Fruit fly (Drosophila melanogaster): ENCODE results near the gene phol.

Gene phol

DNA sequence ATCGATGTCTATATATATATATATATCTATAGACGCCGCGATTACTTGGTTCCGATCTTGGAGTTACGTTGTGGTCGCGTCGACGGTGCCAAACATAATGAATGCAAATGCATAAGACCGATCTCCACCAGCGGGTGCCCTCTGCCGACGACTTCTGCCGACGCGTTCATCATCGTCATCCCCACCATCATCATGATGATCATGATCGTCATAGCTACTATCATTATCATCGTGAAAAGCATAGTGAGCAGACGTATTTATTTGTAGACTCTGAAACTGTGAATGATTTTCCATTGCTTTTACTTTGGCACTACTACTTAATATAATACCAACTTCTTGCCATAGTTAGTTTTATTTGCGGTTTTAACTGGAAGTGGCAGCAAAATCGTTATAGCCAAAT lies 36.0 kb upstream of the phol start, which contains the start of gene CG32037:
Gene CG32037, minus strand, starts transcription at position 101 of the 400 bp plus-strand sequence.
- TF ChIP-seq psq (optimal IDR thresholded peaks at IDR 0.05) (no peak), Dll (optimal IDR thresholded peaks at IDR 0.05) (no peak), CG8478 (optimal IDR thresholded peaks at IDR 0.05) (no peak), usp (GFP tag; optimal IDR thresholded peaks at IDR 0.05) (no peak), EcR (GFP tag; optimal IDR thresholded peaks at IDR 0.05) (no peak), pan (optimal IDR thresholded peaks at IDR 0.05) (no peak)

- TF ChIP-seq EcR (GFP tag; optimal IDR thresholded peaks at IDR 0.05) (no peak), pan (optimal IDR thresholded peaks at IDR 0.05) (no peak), Dll (optimal IDR thresholded peaks at IDR 0.05) (no peak), psq (optimal IDR thresholded peaks at IDR 0.05) (no peak), CG8478 (optimal IDR thresholded peaks at IDR 0.05) (no peak), usp (GFP tag; optimal IDR thresholded peaks at IDR 0.05) (no peak)
Measured at dm6 chr3L:9491331-9491730, 35.2 kb upstream of the phol start.

dm6 chr3L:9490432-9490831 lies 34.4 kb upstream of the phol start:
- TF ChIP-seq Dll (optimal IDR thresholded peaks at IDR 0.05) (no peak), pan (optimal IDR thresholded peaks at IDR 0.05) (no peak), usp (GFP tag; optimal IDR thresholded peaks at IDR 0.05) (no peak), CG8478 (optimal IDR thresholded peaks at IDR 0.05) (no peak), psq (optimal IDR thresholded peaks at IDR 0.05) (no peak), EcR (GFP tag; optimal IDR thresholded peaks at IDR 0.05) (no peak)

DNA sequence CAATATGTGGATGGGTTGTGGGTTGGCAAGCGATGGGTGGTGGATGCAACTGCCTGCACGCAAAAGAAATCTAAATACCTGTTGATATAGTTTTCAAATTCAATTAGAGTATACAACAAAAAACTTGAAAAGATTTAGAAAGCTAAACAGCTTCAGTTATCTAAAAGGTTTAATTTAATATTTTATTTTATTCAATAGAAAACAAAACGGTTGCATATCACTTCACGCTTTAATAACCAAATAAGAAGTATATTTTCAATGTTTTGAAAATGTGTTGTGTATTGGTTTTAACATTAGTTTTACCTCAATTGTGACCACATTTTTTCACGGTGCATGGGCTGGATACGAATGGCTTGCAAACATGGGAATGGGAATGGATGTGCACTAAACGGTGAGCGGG lies 33.5 kb upstream of the phol start:
- no peak for TF ChIP-seq EcR (GFP tag; optimal IDR thresholded peaks at IDR 0.05)
- no peak for TF ChIP-seq psq (optimal IDR thresholded peaks at IDR 0.05)
- TF ChIP-seq pan (optimal IDR thresholded peaks at IDR 0.05): no peak
- no peak for TF ChIP-seq Dll (optimal IDR thresholded peaks at IDR 0.05)
- TF ChIP-seq CG8478 (optimal IDR thresholded peaks at IDR 0.05): no peak
- no peak for TF ChIP-seq usp (GFP tag; optimal IDR thresholded peaks at IDR 0.05)

DNA sequence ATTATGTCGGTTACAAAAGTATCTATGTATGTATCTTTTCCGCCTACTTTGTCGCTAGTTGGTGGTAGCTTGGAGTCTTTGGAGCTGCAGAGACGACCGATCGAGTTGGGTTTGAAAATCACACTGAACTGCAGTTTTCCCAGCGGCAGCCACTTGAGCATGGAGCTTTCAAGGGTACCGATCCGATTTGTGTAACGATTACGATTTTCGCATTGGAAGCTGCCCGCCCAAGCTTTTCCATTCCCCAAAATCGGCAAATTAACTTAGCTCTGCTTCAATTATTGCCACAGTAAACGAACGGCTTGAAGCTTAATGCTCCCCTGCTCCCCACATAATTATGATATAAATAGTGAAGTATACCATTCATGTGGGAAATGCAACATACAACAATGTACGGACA lies 33.1 kb upstream of the phol start, which contains the start of gene CG32036:
Gene CG32036, minus strand, starts transcription at position 101 of the 400 bp plus-strand sequence.
- TF ChIP-seq psq (optimal IDR thresholded peaks at IDR 0.05) (no peak), CG8478 (optimal IDR thresholded peaks at IDR 0.05) (no peak), Dll (optimal IDR thresholded peaks at IDR 0.05) (no peak), EcR (GFP tag; optimal IDR thresholded peaks at IDR 0.05) (no peak), pan (optimal IDR thresholded peaks at IDR 0.05) (no peak), usp (GFP tag; optimal IDR thresholded peaks at IDR 0.05) (no peak)

DNA sequence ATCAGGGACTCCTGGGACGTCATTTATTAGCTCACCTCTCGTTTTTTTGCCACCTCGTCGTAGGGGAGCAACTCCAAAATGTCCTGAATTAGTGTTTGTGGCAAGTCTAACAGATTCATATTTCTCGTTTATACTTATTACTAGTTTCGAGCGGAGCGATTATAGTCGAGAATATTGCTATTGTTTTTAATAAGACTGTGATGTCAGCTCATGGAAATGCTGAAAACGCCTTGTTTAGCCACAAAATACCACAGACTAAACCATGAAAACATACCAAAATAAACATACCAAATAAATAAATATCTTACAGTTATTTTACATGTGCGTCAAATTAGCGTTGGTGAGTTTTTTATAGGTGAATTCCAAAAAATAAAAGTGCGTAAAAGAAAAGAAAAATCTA lies 31.5 kb upstream of the phol start, which contains the start of gene pall:
Gene pall, minus strand, starts transcription at position 205 of the 400 bp plus-strand sequence.
- TF ChIP-seq pan (optimal IDR thresholded peaks at IDR 0.05): no peak
- TF ChIP-seq CG8478 (optimal IDR thresholded peaks at IDR 0.05): no peak
- no peak for TF ChIP-seq psq (optimal IDR thresholded peaks at IDR 0.05)
- TF ChIP-seq Dll (optimal IDR thresholded peaks at IDR 0.05): no peak
- TF ChIP-seq usp (GFP tag; optimal IDR thresholded peaks at IDR 0.05): no peak
- TF ChIP-seq EcR (GFP tag; optimal IDR thresholded peaks at IDR 0.05): no peak

- TF ChIP-seq usp (GFP tag; optimal IDR thresholded peaks at IDR 0.05) (no peak), CG8478 (optimal IDR thresholded peaks at IDR 0.05) (no peak), Dll (optimal IDR thresholded peaks at IDR 0.05) (no peak), EcR (GFP tag; optimal IDR thresholded peaks at IDR 0.05) (no peak)
Measured at dm6 chr3L:9476829-9477228, 20.7 kb upstream of the phol start, which contains the start of the genes Uch-L5 and Jarid2. Uch-L5 (minus strand) TSS chr3L:9476965. Jarid2 (plus strand) TSS chr3L:9477038.

- TF ChIP-seq pan (optimal IDR thresholded peaks at IDR 0.05) (no peak), CG8478 (optimal IDR thresholded peaks at IDR 0.05) (no peak), EcR (GFP tag; optimal IDR thresholded peaks at IDR 0.05) (no peak)
Measured at dm6 chr3L:9471151-9471903, 15.2 kb upstream of the phol start.

- TF ChIP-seq Dll (optimal IDR thresholded peaks at IDR 0.05) (no peak), usp (GFP tag; optimal IDR thresholded peaks at IDR 0.05) (no peak), psq (optimal IDR thresholded peaks at IDR 0.05) (no peak), EcR (GFP tag; optimal IDR thresholded peaks at IDR 0.05) (no peak), CG8478 (optimal IDR thresholded peaks at IDR 0.05) (no peak), pan (optimal IDR thresholded peaks at IDR 0.05) (no peak)
Measured at dm6 chr3L:9469079-9469478, 13.0 kb upstream of the phol start.

DNA sequence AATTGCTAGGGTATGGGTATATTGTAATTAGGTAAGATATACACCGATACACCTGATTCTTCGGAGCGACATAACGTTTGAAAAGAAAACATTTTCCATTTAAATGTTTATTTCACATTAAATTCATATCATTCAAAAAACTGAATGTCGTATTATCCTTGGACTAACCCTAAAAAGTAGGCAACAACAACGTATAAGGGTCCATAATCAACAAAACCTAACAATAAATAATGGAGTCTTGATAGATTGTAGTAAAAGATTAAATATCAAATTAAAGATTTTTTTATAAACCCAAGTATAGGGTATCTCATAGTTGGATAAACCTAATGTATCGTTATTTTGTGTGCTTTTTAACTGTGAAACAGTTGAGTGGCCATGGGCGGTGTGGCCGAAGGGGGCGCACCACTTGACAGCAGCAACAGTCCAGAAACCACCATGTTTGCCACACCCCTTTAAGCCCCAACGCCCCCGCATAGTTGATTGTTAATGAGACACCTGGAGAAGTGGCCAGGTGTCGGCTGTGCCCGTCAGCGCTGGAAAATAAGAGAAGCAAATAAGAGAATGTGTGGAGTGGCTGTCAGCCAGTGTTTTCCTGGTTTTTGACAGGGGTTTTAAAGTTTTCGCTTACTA lies 12.3 kb upstream of the phol start:
- peak; percentile 68 for TF ChIP-seq pan (optimal IDR thresholded peaks at IDR 0.05)
- TF ChIP-seq EcR (GFP tag; optimal IDR thresholded peaks at IDR 0.05): no peak
- TF ChIP-seq psq (optimal IDR thresholded peaks at IDR 0.05): no peak

DNA sequence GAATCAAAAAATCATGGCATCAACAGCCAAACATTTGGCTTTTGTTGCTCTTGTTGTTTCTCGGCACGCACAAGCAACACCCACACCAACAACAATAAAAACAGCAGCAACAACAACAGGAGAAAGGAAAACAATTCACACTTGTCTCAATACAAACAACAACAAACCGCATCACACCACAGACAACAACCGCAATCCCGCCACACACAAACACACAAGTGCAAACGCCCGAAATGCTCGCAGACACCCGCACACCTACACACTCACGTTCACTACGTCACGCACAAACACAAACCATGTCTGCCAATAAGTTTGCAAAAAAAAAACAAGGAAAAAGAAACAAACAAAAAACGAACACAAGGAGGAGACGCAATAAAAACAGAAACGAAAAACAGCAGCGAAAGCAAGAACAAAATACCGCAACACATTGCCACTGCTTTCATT lies 11.7 kb upstream of the phol start:
- no peak for TF ChIP-seq usp (GFP tag; optimal IDR thresholded peaks at IDR 0.05)
- TF ChIP-seq EcR (GFP tag; optimal IDR thresholded peaks at IDR 0.05): no peak
- no peak for TF ChIP-seq psq (optimal IDR thresholded peaks at IDR 0.05)
- no peak for TF ChIP-seq pan (optimal IDR thresholded peaks at IDR 0.05)
- TF ChIP-seq CG8478 (optimal IDR thresholded peaks at IDR 0.05): no peak
- TF ChIP-seq Dll (optimal IDR thresholded peaks at IDR 0.05): no peak

dm6 chr3L:9467267-9467666 lies 11.2 kb upstream of the phol start:
- TF ChIP-seq EcR (GFP tag; optimal IDR thresholded peaks at IDR 0.05) (no peak), usp (GFP tag; optimal IDR thresholded peaks at IDR 0.05) (no peak), pan (optimal IDR thresholded peaks at IDR 0.05) (no peak), Dll (optimal IDR thresholded peaks at IDR 0.05) (no peak), psq (optimal IDR thresholded peaks at IDR 0.05) (no peak), CG8478 (optimal IDR thresholded peaks at IDR 0.05) (no peak)

Measured in whole organism.